Worm (Caenorhabditis elegans) whole organism, early embryonic: Measurements from ENCODE around the gene hot-6.

Experiments used
- B0310.2 ChIP-seq: sonication (generic microtip); optimal IDR thresholded peaks from 2 replicates; lab custom pipeline; 2016; ENCODE audit warnings: mild to moderate bottlenecking, missing genetic modification characterization, missing compliant biosample characterization
- F13C5.2 ChIP-seq: sonication (generic microtip); optimal IDR thresholded peaks from 2 replicates; lab custom pipeline; 2017; ENCODE audit warnings: mild to moderate bottlenecking, missing genetic modification characterization, inconsistent platforms, missing compliant biosample characterization
- ama-1 ChIP-seq: fragments of 150-350 bp; optimal IDR thresholded peaks from 2 replicates; lab custom pipeline; 2014
- ceh-13 ChIP-seq: fragments of 200-800 bp; sonication (Bioruptor generic); optimal IDR thresholded peaks from 2 replicates; lab custom pipeline; 2018; ENCODE audit warnings: mild to moderate bottlenecking, missing genetic modification characterization, missing compliant biosample characterization
- ceh-36 ChIP-seq: sonication (generic microtip); optimal IDR thresholded peaks from 2 replicates; lab custom pipeline; 2016; ENCODE audit warnings: missing genetic modification characterization, inconsistent platforms, missing compliant biosample characterization
- hmg-4 ChIP-seq: fragments of 200-800 bp; sonication (Bioruptor generic); optimal IDR thresholded peaks from 2 replicates; lab custom pipeline; 2018; ENCODE audit warnings: mild to moderate bottlenecking, missing genetic modification characterization, missing compliant biosample characterization
- scrt-1 ChIP-seq: fragments of 200-800 bp; sonication (Bioruptor generic); IDR thresholded peaks from 2 replicates; pipeline ENCODE4 v1.3.6; 2022; ENCODE audit warnings: missing genetic modification characterization, missing compliant biosample characterization
- tbx-37 ChIP-seq: fragments of 200-800 bp; sonication (Bioruptor generic); conservative IDR thresholded peaks from 2 replicates; pipeline ENCODE4 v1.3.6; 2022; ENCODE audit warnings: missing genetic modification reagents, missing genetic modification characterization, missing compliant biosample characterization
- tra-4 ChIP-seq: sonication (generic microtip); optimal IDR thresholded peaks from 2 replicates; lab custom pipeline; 2017; ENCODE audit warnings: missing genetic modification characterization, missing compliant biosample characterization

ce11 chrV:11071453-11071852, 48.7 kb upstream of the hot-6 start:
- TF ChIP-seq ama-1, result no peak
- TF ChIP-seq ceh-13 (GFP tag; lab: Kevin White, UChicago), result no peak
- no peak for TF ChIP-seq tbx-37
- no peak for TF ChIP-seq tra-4 (tag; lab: Kevin White, UChicago)
- TF ChIP-seq hmg-4 (GFP tag; lab: Kevin White, UChicago), result no peak
- no peak for TF ChIP-seq B0310.2 (tag; lab: Kevin White, UChicago)
- no peak for TF ChIP-seq scrt-1 (GFP tag; lab: Robert Waterston, UW)
- TF ChIP-seq ceh-36 (tag; lab: Kevin White, UChicago), result no peak
- TF ChIP-seq F13C5.2, result no peak
